Fruit fly (Drosophila melanogaster) whole organism, embryonic: Measurements from ENCODE around the gene dbe.

Experiments used
- CG10543 ChIP-seq: fragments of 200-800 bp; sonication (Bioruptor generic); optimal IDR thresholded peaks from 3 replicates; lab custom pipeline; 2017; ENCODE audit warnings: missing biosample characterization, mild to moderate bottlenecking, missing genetic modification characterization, moderate library complexity
- CG10959 ChIP-seq: fragments of 200-800 bp; sonication (Bioruptor generic); IDR thresholded peaks from 2 replicates; pipeline ENCODE4 v1.3.6; 2022; ENCODE audit warnings: missing biosample characterization, missing genetic modification characterization
- CG12299 ChIP-seq: fragments of 200-800 bp; sonication (Bioruptor generic); optimal IDR thresholded peaks from 2 replicates; lab custom pipeline; 2018; ENCODE audit warnings: missing biosample characterization, mild to moderate bottlenecking, missing genetic modification characterization
- CG12659 ChIP-seq: fragments of 200-800 bp; sonication (Bioruptor generic); optimal IDR thresholded peaks from 3 replicates; lab custom pipeline; 2017; ENCODE audit warnings: mild to moderate bottlenecking, missing biosample characterization, missing genetic modification reagents, missing genetic modification characterization
- CG13287 ChIP-seq: fragments of 200-800 bp; sonication (Bioruptor generic); IDR thresholded peaks from 2 replicates; pipeline ENCODE4 v1.3.6; 2022; ENCODE audit warnings: missing biosample characterization, missing genetic modification characterization; ENCODE audit not compliant: partially characterized antibody
- CG14050 ChIP-seq: fragments of 200-800 bp; sonication (Bioruptor generic); IDR thresholded peaks from 3 replicates; pipeline ENCODE4 v1.3.6; 2022; ENCODE audit warnings: missing biosample characterization, missing genetic modification characterization
- CG15073 ChIP-seq: fragments of 200-800 bp; sonication (Bioruptor generic); optimal IDR thresholded peaks from 2 replicates; lab custom pipeline; 2016; ENCODE audit warnings: missing biosample characterization, missing genetic modification characterization
- CG17568 ChIP-seq: fragments of 200-800 bp; sonication (Bioruptor generic); optimal IDR thresholded peaks from 2 replicates; lab custom pipeline; 2018; ENCODE audit warnings: missing biosample characterization, mild to moderate bottlenecking, missing genetic modification characterization, moderate library complexity
- CG17912 ChIP-seq: fragments of 200-800 bp; sonication (Bioruptor generic); optimal IDR thresholded peaks from 2 replicates; lab custom pipeline; 2018; ENCODE audit warnings: missing biosample characterization, mild to moderate bottlenecking, missing genetic modification characterization
- CG1792 ChIP-seq: fragments of 200-800 bp; sonication (Bioruptor generic); optimal IDR thresholded peaks from 2 replicates; lab custom pipeline; 2016; ENCODE audit warnings: missing biosample characterization, missing genetic modification characterization
- CG2678 ChIP-seq: fragments of 200-800 bp; sonication (Bioruptor generic); optimal IDR thresholded peaks from 3 replicates; lab custom pipeline; 2019; ENCODE audit warnings: missing biosample characterization, mild to moderate bottlenecking, missing genetic modification characterization, moderate library complexity
- CG30431 ChIP-seq: fragments of 200-800 bp; sonication (Bioruptor generic); optimal IDR thresholded peaks from 2 replicates; lab custom pipeline; 2017; ENCODE audit warnings: missing biosample characterization, missing genetic modification characterization
- CG3838 ChIP-seq: fragments of 200-800 bp; sonication (Bioruptor generic); optimal IDR thresholded peaks from 3 replicates; lab custom pipeline; 2016; ENCODE audit warnings: missing biosample characterization, missing genetic modification characterization
- CG3995 ChIP-seq: fragments of 200-800 bp; sonication (Bioruptor generic); optimal IDR thresholded peaks from 3 replicates; lab custom pipeline; 2016; ENCODE audit warnings: missing biosample characterization, missing genetic modification characterization
- CG4282 ChIP-seq: fragments of 200-800 bp; sonication (Bioruptor generic); optimal IDR thresholded peaks from 2 replicates; lab custom pipeline; 2016; ENCODE audit warnings: missing biosample characterization, missing genetic modification characterization
- CG7786 ChIP-seq: fragments of 200-800 bp; sonication (Bioruptor generic); optimal IDR thresholded peaks from 2 replicates; lab custom pipeline; 2016; ENCODE audit warnings: missing biosample characterization, missing genetic modification characterization
- Camta ChIP-seq: fragments of 200-800 bp; sonication (Bioruptor generic); optimal IDR thresholded peaks from 2 replicates; lab custom pipeline; 2016; ENCODE audit warnings: missing biosample characterization, missing genetic modification characterization
- Dad ChIP-seq: fragments of 200-800 bp; sonication (Bioruptor generic); optimal IDR thresholded peaks from 3 replicates; lab custom pipeline; 2016; ENCODE audit warnings: missing biosample characterization, missing genetic modification characterization
- Deaf1 ChIP-seq: fragments of 200-800 bp; optimal IDR thresholded peaks from 3 replicates; lab custom pipeline; 2019; ENCODE audit warnings: missing biosample characterization, mild to moderate bottlenecking, missing genetic modification characterization, moderate library complexity
- Drgx ChIP-seq: fragments of 200-800 bp; sonication (Bioruptor generic); IDR thresholded peaks from 2 replicates; pipeline ENCODE4 v1.3.6; 2022; ENCODE audit warnings: missing biosample characterization, missing genetic modification characterization
- HHEX ChIP-seq: fragments of 200-800 bp; sonication (Bioruptor generic); optimal IDR thresholded peaks from 3 replicates; lab custom pipeline; 2017; ENCODE audit warnings: missing biosample characterization, mild to moderate bottlenecking, missing genetic modification characterization, missing genetic modification reagents
- MTF-1 ChIP-seq: fragments of 200-800 bp; sonication (Bioruptor generic); optimal IDR thresholded peaks from 2 replicates; lab custom pipeline; 2018; ENCODE audit warnings: missing biosample characterization, mild to moderate bottlenecking, missing genetic modification characterization, borderline replicate concordance
- NFAT ChIP-seq: fragments of 200-800 bp; sonication (Bioruptor generic); IDR thresholded peaks from 2 replicates; pipeline ENCODE4 v1.3.6; 2022; ENCODE audit warnings: missing biosample characterization, missing genetic modification characterization
- Sin3A ChIP-seq: fragments of >200 bp; optimal IDR thresholded peaks from 2 replicates; lab custom pipeline; 2018
- TFAM ChIP-seq: fragments of 200-800 bp; sonication (Bioruptor generic); optimal IDR thresholded peaks from 2 replicates; lab custom pipeline; 2017; ENCODE audit warnings: missing biosample characterization, missing genetic modification characterization, inconsistent platforms
- Vsx1 ChIP-seq: fragments of 200-800 bp; sonication (Bioruptor generic); optimal IDR thresholded peaks from 2 replicates; lab custom pipeline; 2017; ENCODE audit warnings: missing biosample characterization, mild to moderate bottlenecking, missing genetic modification characterization, missing genetic modification reagents
- bab2 ChIP-seq: fragments of 200-800 bp; sonication (Bioruptor generic); optimal IDR thresholded peaks from 2 replicates; lab custom pipeline; 2016; ENCODE audit warnings: missing biosample characterization, missing genetic modification characterization
- bsh ChIP-seq, 2 experiments: fragments of 200-800 bp; sonication (Bioruptor generic); optimal IDR thresholded peaks; 2 replicates each; lab custom pipeline; 2017 to 2018; ENCODE audit warnings: mild to moderate bottlenecking in 2 of 2, missing biosample characterization in 2 of 2, missing genetic modification characterization in 2 of 2, moderate library complexity in 1 of 2
- cad ChIP-seq: fragments of >200 bp; optimal IDR thresholded peaks from 2 replicates; lab custom pipeline; 2017; ENCODE audit warnings: missing biosample characterization, missing genetic modification characterization
- chif ChIP-seq, 2 experiments: fragments of 200-800 bp; sonication (Bioruptor generic); optimal IDR thresholded peaks; 3 replicates each; lab custom pipeline; 2016; ENCODE audit warnings: missing biosample characterization in 2 of 2, missing genetic modification characterization in 2 of 2
- dimm ChIP-seq: fragments of 200-800 bp; sonication (Bioruptor generic); IDR thresholded peaks from 2 replicates; pipeline ENCODE4 v1.3.6; 2022; ENCODE audit warnings: missing biosample characterization, missing genetic modification characterization
- dmrt99B ChIP-seq: fragments of 200-800 bp; sonication (Bioruptor generic); optimal IDR thresholded peaks from 2 replicates; lab custom pipeline; 2018; ENCODE audit warnings: missing biosample characterization, mild to moderate bottlenecking, missing genetic modification characterization, moderate library complexity
- dpn ChIP-seq, 2 experiments: fragments of 200-800 bp; sonication (Bioruptor generic); optimal IDR thresholded peaks; 3 replicates each; lab custom pipeline; 2016; ENCODE audit warnings: missing biosample characterization in 2 of 2, missing genetic modification characterization in 2 of 2
- en ChIP-seq: fragments of 200-800 bp; sonication (Bioruptor generic); optimal IDR thresholded peaks from 2 replicates; lab custom pipeline; 2016; ENCODE audit warnings: missing biosample characterization, missing genetic modification characterization
- eve ChIP-seq, 2 experiments: fragments of >200 bp; optimal IDR thresholded peaks; 2 replicates each; lab custom pipeline; 2017; ENCODE audit warnings: missing biosample characterization in 2 of 2, missing genetic modification characterization in 2 of 2
- gcm2 ChIP-seq: fragments of 200-800 bp; sonication (Bioruptor generic); optimal IDR thresholded peaks from 2 replicates; lab custom pipeline; 2016; ENCODE audit warnings: missing biosample characterization, missing genetic modification characterization
- grn ChIP-seq: fragments of 200-800 bp; sonication (Bioruptor generic); optimal IDR thresholded peaks from 3 replicates; lab custom pipeline; 2017; ENCODE audit warnings: missing biosample characterization, missing genetic modification characterization
- hkb ChIP-seq, 2 experiments: fragments of 200-800 bp in 1 of 2; fragments of >200 bp in 1 of 2; sonication (Bioruptor generic) in 1 of 2; IDR thresholded peaks in 1 of 2; optimal IDR thresholded peaks in 1 of 2; 2 replicates each; pipeline versions ENCODE4 v1.3.6 to Lab custom; 2017 to 2022; ENCODE audit warnings: missing biosample characterization in 1 of 2, missing genetic modification characterization in 1 of 2
- hth ChIP-seq: fragments of >200 bp; optimal IDR thresholded peaks from 2 replicates; lab custom pipeline; 2017; ENCODE audit warnings: inconsistent platforms
- knrl ChIP-seq: fragments of 200-800 bp; sonication (Bioruptor generic); IDR thresholded peaks from 3 replicates; pipeline ENCODE4 v1.3.6; 2022; ENCODE audit warnings: missing biosample characterization, missing genetic modification characterization; ENCODE audit not compliant: partially characterized antibody
- lbe ChIP-seq: fragments of 200-800 bp; sonication (Bioruptor generic); optimal IDR thresholded peaks from 2 replicates; lab custom pipeline; 2016; ENCODE audit warnings: missing biosample characterization, mild to moderate bottlenecking, missing genetic modification characterization
- nerfin-1 ChIP-seq: fragments of 200-800 bp; sonication (Bioruptor generic); optimal IDR thresholded peaks from 3 replicates; lab custom pipeline; 2019; ENCODE audit warnings: missing biosample characterization, mild to moderate bottlenecking, missing genetic modification characterization, moderate library complexity
- p53 ChIP-seq: fragments of 200-800 bp; sonication (Bioruptor generic); optimal IDR thresholded peaks from 2 replicates; lab custom pipeline; 2016; ENCODE audit warnings: missing biosample characterization, missing genetic modification characterization
- pros ChIP-seq: fragments of 200-800 bp; sonication (Bioruptor generic); optimal IDR thresholded peaks from 3 replicates; lab custom pipeline; 2019; ENCODE audit warnings: missing biosample characterization, mild to moderate bottlenecking, missing genetic modification characterization, moderate library complexity
- sd ChIP-seq: fragments of 200-800 bp; sonication (Bioruptor generic); optimal IDR thresholded peaks from 3 replicates; lab custom pipeline; 2018; ENCODE audit warnings: missing biosample characterization, mild to moderate bottlenecking, missing genetic modification characterization, moderate library complexity
- sim ChIP-seq: fragments of 200-800 bp; sonication (Bioruptor generic); IDR thresholded peaks from 2 replicates; pipeline ENCODE4 v1.3.6; 2022; ENCODE audit warnings: missing biosample characterization, missing genetic modification characterization
- sima ChIP-seq: fragments of 200-800 bp; sonication (Bioruptor generic); optimal IDR thresholded peaks from 2 replicates; lab custom pipeline; 2016; ENCODE audit warnings: missing biosample characterization, missing genetic modification characterization
- sob ChIP-seq: fragments of 200-800 bp; sonication (Bioruptor generic); IDR thresholded peaks from 2 replicates; pipeline ENCODE4 v1.3.6; 2022; ENCODE audit warnings: missing biosample characterization, missing genetic modification characterization
- tin ChIP-seq: fragments of 200-800 bp; sonication (Bioruptor generic); optimal IDR thresholded peaks from 3 replicates; lab custom pipeline; 2016; ENCODE audit warnings: missing biosample characterization, missing genetic modification characterization
- twi ChIP-seq: fragments of 200-800 bp; optimal IDR thresholded peaks from 2 replicates; lab custom pipeline; 2019; ENCODE audit warnings: missing biosample characterization, mild to moderate bottlenecking, missing genetic modification characterization, moderate library complexity

Gene dbe

DNA sequence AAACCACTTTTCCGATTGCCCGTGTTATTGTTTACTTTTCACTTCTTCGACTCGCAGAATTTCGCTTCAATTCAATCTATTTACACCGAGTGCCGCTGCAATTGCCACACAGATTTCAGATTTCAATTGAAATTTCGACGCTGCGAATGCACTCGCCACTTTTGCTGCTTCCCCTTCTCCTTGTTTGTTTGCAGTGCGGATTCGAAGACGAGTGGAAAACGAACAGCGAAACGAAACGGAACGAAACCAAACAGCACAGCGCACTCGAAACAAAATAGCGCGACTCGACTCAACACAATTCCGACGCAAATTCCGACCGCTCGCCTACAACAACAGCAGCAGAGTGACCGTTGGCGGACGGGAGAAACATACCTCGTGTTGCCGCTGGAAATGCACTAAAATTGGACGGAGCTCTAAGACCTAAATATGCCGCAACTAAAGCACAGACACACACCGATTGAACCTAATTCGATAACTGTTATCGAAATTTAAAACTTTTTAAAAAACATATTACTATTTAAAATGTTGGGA is 18.9 kb downstream of the dbe start, which contains the start of gene drongo (continued):
- TF ChIP-seq TFAM, result no peak
- no peak for TF ChIP-seq CG4282 (GFP tag; lab: Kevin White, UChicago)
- TF ChIP-seq gcm2, result no peak
- peak; percentile 27 for TF ChIP-seq bab2 (GFP tag; lab: Kevin White, UChicago)
- TF ChIP-seq NFAT (GFP tag; lab: Robert Waterston, UW), result peak; percentile 47; the same call in 1 of the 2 replicates
- peak in 1 of 2 experiments; percentile 44 for TF ChIP-seq dpn (GFP tag; optimal IDR thresholded peaks at IDR 0.05; lab: Kevin White, UChicago)
- TF ChIP-seq CG10543 (GFP tag; lab: Kevin White, UChicago), result peak; percentile 76
- TF ChIP-seq sim (GFP tag; lab: Robert Waterston, UW), result 0 out of 2 replicates have a peak, but pooled peaks have one; percentile 8
- TF ChIP-seq CG12659, result peak; percentile 92
- peak; percentile 17 for TF ChIP-seq CG3995
- no peak for TF ChIP-seq Camta
- no peak for TF ChIP-seq grn
- peak; percentile 32; the same call in 1 of the 3 replicates for TF ChIP-seq knrl
- peak; percentile 70 for TF ChIP-seq CG17912 (GFP tag; lab: Kevin White, UChicago)
- TF ChIP-seq nerfin-1 (tag; lab: Kevin White, UChicago), result peak; percentile 95
- peak; percentile 42 for TF ChIP-seq pros (GFP tag; lab: Kevin White, UChicago)
- TF ChIP-seq p53, result peak; percentile 50
- no peak; the same call in 2 of the 3 replicates for TF ChIP-seq CG14050 (GFP tag; lab: Robert Waterston, UW)
- peak; percentile 54 for TF ChIP-seq HHEX
- no peak for TF ChIP-seq CG30431 (GFP tag; lab: Kevin White, UChicago)
- 0 out of 2 replicates have a peak, but pooled peaks have one; percentile 23 for TF ChIP-seq Drgx
- no peak for TF ChIP-seq CG17568 (GFP tag; lab: Kevin White, UChicago)
- no peak for TF ChIP-seq twi (tag; lab: Kevin White, UChicago)
- TF ChIP-seq Dad (GFP tag; lab: Kevin White, UChicago), result peak; percentile 38
- TF ChIP-seq CG1792 (GFP tag; lab: Kevin White, UChicago), result no peak
- TF ChIP-seq en (GFP tag; lab: Kevin White, UChicago), result no peak
- TF ChIP-seq CG15073 (GFP tag; lab: Kevin White, UChicago), result no peak
- TF ChIP-seq Deaf1 (tag; lab: Kevin White, UChicago), result peak; percentile 82
- TF ChIP-seq eve (GFP tag; optimal IDR thresholded peaks at IDR 0.05; lab: Kevin White, UChicago), result no peak
- TF ChIP-seq chif (GFP tag; optimal IDR thresholded peaks at IDR 0.05; lab: Kevin White, UChicago), result peak; percentile 6 to 44
- no peak for TF ChIP-seq MTF-1
- TF ChIP-seq CG2678, result peak; percentile 15
- TF ChIP-seq hth (lab: Kevin White, UChicago), result no peak
- TF ChIP-seq sob (GFP tag; lab: Robert Waterston, UW), result peak; percentile 63
- no peak for TF ChIP-seq CG10959 (GFP tag; lab: Robert Waterston, UW)
- TF ChIP-seq CG13287 (GFP tag; lab: Robert Waterston, UW), result peak; percentile 53; the same call in 1 of the 2 replicates
- TF ChIP-seq CG7786 (GFP tag; lab: Kevin White, UChicago), result no peak
- TF ChIP-seq CG3838 (GFP tag; lab: Kevin White, UChicago), result no peak
- peak; percentile 86 for TF ChIP-seq sd (tag; lab: Kevin White, UChicago)
- TF ChIP-seq bsh (GFP tag; optimal IDR thresholded peaks at IDR 0.05; lab: Kevin White, UChicago), result peak; percentile 12 to 17
- peak; percentile 9 for TF ChIP-seq Vsx1 (GFP tag; lab: Kevin White, UChicago)
- no peak for TF ChIP-seq lbe (GFP tag; lab: Kevin White, UChicago)
- peak; percentile 52 for TF ChIP-seq CG12299 (tag; lab: Kevin White, UChicago)
- no peak for TF ChIP-seq dimm (GFP tag; lab: Robert Waterston, UW)
- no peak for TF ChIP-seq tin (GFP tag; lab: Kevin White, UChicago)
- no peak for TF ChIP-seq cad
- no peak for TF ChIP-seq dmrt99B (tag; lab: Kevin White, UChicago)
- TF ChIP-seq sima (GFP tag; lab: Kevin White, UChicago), result no peak
- TF ChIP-seq hkb (optimal IDR thresholded peaks at IDR 0.05; lab: Kevin White, UChicago), result no peak
- peak; percentile 52; the same call in 1 of the 2 replicates for TF ChIP-seq hkb (GFP tag; IDR thresholded peaks at IDR 0.05; lab: Robert Waterston, UW)
- peak; percentile 37 for TF ChIP-seq Sin3A (lab: Kevin White, UChicago)
